Worm (Caenorhabditis elegans) whole organism, young adult: ENCODE measurements around the gene nhr-154.

Source experiments
- B0336.3 ChIP-seq: fragments of 200-800 bp; sonication (Bioruptor generic); IDR thresholded peaks from 2 replicates; pipeline ENCODE4 v1.3.6; 2022; ENCODE audit warnings: missing genetic modification characterization, missing compliant biosample characterization
- ZK185.1 ChIP-seq: sonication (generic microtip); optimal IDR thresholded peaks from 2 replicates; lab custom pipeline; 2016; ENCODE audit warnings: mild to moderate bottlenecking, missing genetic modification characterization, missing compliant biosample characterization; ENCODE audit not compliant: poor library complexity, severe bottlenecking
- cebp-2 ChIP-seq: fragments of 200-800 bp; sonication (Bioruptor generic); IDR thresholded peaks from 2 replicates; pipeline ENCODE4 v1.3.6; 2022; ENCODE audit warnings: missing genetic modification characterization, missing compliant biosample characterization
- ceh-27 ChIP-seq: fragments of 200-800 bp; sonication (Bioruptor generic); optimal IDR thresholded peaks from 2 replicates; lab custom pipeline; 2018; ENCODE audit warnings: mild to moderate bottlenecking, missing genetic modification characterization, moderate library complexity, missing compliant biosample characterization
- egl-18 ChIP-seq: fragments of 200-800 bp; sonication (Bioruptor generic); IDR thresholded peaks from 2 replicates; pipeline ENCODE4 v1.3.6; 2022; ENCODE audit warnings: missing genetic modification reagents, missing genetic modification characterization, missing compliant biosample characterization
- him-1 ChIP-seq: sonication (generic microtip); optimal IDR thresholded peaks from 2 replicates; lab custom pipeline; 2016; ENCODE audit warnings: missing genotype, missing genetic modification reagents, missing genetic modification characterization, missing compliant biosample characterization
- lsy-27 ChIP-seq: sonication (generic microtip); optimal IDR thresholded peaks from 2 replicates; lab custom pipeline; 2017; ENCODE audit warnings: missing genetic modification characterization, mild to moderate bottlenecking, missing compliant biosample characterization, antibody characterized with exemption, missing genotype, borderline replicate concordance; ENCODE audit not compliant: insufficient read depth
- nfya-1 ChIP-seq: sonication (generic microtip); optimal IDR thresholded peaks from 2 replicates; lab custom pipeline; 2017; ENCODE audit warnings: antibody characterized with exemption, missing compliant biosample characterization, missing genetic modification characterization, borderline replicate concordance; ENCODE audit not compliant: insufficient read depth
- rcor-1 ChIP-seq: fragments of 200-800 bp; sonication (Bioruptor generic); IDR thresholded peaks from 2 replicates; pipeline ENCODE4 v1.3.6; 2022; ENCODE audit warnings: missing genetic modification reagents, missing genetic modification characterization, missing compliant biosample characterization
- unc-62 ChIP-seq: fragments of 150-350 bp; optimal IDR thresholded peaks from 2 replicates; lab custom pipeline; 2014; ENCODE audit warnings: missing biosample characterization, missing genetic modification reagents, missing genetic modification characterization
- xnd-1 ChIP-seq: sonication (generic microtip); optimal IDR thresholded peaks from 2 replicates; lab custom pipeline; 2016; ENCODE audit warnings: missing genotype, missing genetic modification reagents, missing genetic modification characterization, missing compliant biosample characterization
- ztf-25 ChIP-seq: fragments of 200-800 bp; sonication (Bioruptor generic); IDR thresholded peaks from 2 replicates; pipeline ENCODE4 v1.3.6; 2022; ENCODE audit warnings: missing genetic modification reagents, missing genetic modification characterization, missing compliant biosample characterization
- ztf-3 ChIP-seq: fragments of 200-800 bp; sonication (Bioruptor generic); optimal IDR thresholded peaks from 2 replicates; lab custom pipeline; 2018; ENCODE audit warnings: mild to moderate bottlenecking, missing genetic modification characterization, missing compliant biosample characterization

ce11 chrV:12084216-12084615 is 16.9 kb upstream of the nhr-154 start, which contains the start of gene R07B7.8:
- TF ChIP-seq nfya-1 (no peak), cebp-2 (GFP tag; lab: Robert Waterston, UW) (no peak), him-1 (tag; lab: Kevin White, UChicago) (no peak), ztf-25 (GFP tag; lab: Robert Waterston, UW) (no peak), xnd-1 (tag; lab: Kevin White, UChicago) (no peak), lsy-27 (tag; lab: Kevin White, UChicago) (no peak), ZK185.1 (tag; lab: Kevin White, UChicago) (no peak), ztf-3 (GFP tag; lab: Kevin White, UChicago) (no peak), unc-62 (GFP tag; lab: Kevin White, UChicago) (no peak), ceh-27 (GFP tag; lab: Kevin White, UChicago) (no peak), B0336.3 (GFP tag; lab: Robert Waterston, UW) (no peak), egl-18 (GFP tag; lab: Robert Waterston, UW) (no peak), rcor-1 (no peak)
